Worm (Caenorhabditis elegans): Measurements from ENCODE around the gene Y66D12A.16.

DNA sequence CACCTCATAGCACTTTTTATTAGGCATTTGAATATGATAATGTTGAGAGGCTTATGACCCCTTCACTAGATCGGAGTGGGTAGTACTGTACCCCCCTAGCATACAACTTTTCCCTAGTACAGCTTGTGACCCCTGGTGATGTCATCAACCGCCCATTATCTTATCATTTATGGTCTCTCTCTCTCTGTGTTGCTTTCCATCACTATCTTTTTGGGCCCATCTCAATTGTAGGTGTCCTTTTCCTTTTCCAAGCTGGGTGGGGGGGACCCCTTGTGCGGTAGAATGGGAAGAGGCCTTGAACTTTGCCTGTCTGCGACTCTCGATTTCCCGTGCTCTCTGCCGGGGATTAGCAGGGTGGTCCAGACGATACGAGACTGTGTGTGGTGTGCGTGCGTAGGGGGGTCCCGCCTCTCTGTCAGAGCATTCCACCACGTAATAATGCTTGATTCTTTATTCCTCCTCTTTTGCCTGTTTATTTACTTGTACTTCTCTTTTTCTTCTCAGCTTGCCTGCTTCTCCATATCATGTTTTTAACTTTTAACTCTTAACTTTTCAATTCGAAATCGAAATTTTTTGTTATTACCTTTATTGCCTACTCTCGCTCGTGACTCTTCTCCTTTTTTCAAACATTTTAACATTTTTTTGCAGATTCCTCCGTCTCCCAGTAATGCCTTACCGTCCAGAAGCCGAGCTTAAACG, 37.3 kb downstream of the Y66D12A.16 start, which contains the start of gene ztf-29:
- TF ChIP-seq nhr-237 (tag; optimal IDR thresholded peaks at IDR 0.05) (no peak), zag-1 (tag; optimal IDR thresholded peaks at IDR 0.05) (no peak), nhr-11 (tag; optimal IDR thresholded peaks at IDR 0.05) (no peak), fkh-10 (GFP tag; optimal IDR thresholded peaks at IDR 0.05) (no peak), aly-2 (tag; optimal IDR thresholded peaks at IDR 0.05) (no peak), spr-3 (GFP tag; optimal IDR thresholded peaks at IDR 0.05) (no peak), unc-39 (tag; optimal IDR thresholded peaks at IDR 0.05) (no peak)
